Fruit fly (Drosophila melanogaster) whole organism, larva: ENCODE results near the gene Osi12.

Experiments used
- noc ChIP-seq: fragments of 200-800 bp; sonication (Bioruptor generic); optimal IDR thresholded peaks from 3 replicates; lab custom pipeline; 2019; ENCODE audit warnings: missing biosample characterization, mild to moderate bottlenecking, missing genetic modification characterization, moderate library complexity

The Osi12 gene

DNA sequence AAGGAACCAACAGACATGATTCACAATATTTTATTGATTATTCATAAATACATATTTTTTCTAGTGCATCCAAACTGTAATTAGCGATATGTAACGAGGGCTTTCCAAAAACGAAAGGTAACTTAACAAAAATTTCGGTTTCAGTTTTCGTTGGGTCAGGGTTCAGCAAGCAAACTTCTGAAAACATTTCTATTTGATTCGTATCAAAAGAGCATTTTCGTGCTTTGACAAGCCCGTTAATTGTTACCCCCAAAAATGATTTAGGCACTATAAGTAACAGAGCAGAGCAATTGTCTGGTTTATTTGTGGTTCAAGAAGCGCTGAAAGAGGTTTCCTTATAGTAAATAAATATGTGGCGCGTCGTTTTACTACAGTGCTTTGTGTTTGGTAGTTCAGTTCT is 12.4 kb upstream of the Osi12 start, which contains the start of gene Osi10b:
Osi10b (plus strand) TSS at position 301 of the 400 bp plus-strand sequence.
- TF ChIP-seq noc (tag; lab: Kevin White, UChicago): no peak

- no peak for TF ChIP-seq noc (tag; lab: Kevin White, UChicago)
Measured at dm6 chr3R:6268657-6269056, 9.7 kb upstream of the Osi12 start, which contains the start of gene Osi11. Gene Osi11 (minus strand): TSS chr3R:6268757.

DNA sequence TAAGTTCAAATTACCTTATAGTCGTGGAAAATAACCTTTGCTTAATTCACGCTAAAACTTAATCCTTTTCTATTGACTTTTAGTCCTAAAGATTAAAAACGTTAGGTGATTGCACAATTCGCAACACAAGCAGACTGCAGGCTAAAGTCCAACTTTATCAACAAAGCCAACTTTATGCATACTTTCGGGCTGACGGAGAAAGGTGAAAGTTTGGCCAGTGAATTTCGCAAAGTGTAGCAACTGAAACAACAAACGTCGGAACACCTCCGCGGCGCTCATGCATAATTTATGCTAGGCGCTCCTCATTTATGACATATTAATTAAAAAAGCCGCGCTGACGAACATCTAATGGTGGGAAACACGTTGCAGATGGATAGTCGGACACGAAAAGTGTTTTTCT is 8.3 kb upstream of the Osi12 start:
- no peak for TF ChIP-seq noc (tag; lab: Kevin White, UChicago)

DNA sequence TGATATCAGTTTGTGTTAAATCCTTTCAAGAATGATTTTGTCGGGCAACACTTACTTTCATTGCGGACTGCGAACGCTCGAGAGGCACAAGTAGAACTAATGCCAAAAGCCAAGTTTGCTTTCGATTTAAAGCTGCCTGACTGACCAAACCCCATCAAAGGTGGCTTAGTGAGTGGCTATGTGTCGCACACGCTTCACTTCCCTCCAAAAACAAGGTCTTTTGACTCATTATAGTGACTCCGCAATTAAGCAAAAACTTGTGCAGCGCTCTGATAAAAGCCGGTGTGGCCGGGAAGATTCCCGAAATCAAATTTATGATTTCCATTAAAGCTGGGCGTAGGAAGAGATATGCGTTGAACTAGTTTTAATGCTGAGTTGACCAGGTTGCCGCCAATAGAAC is 6.8 kb downstream of the Osi12 start, which contains the start of gene CG15597:
CG15597 (minus strand) TSS at position 101 of the 400 bp plus-strand sequence.
- TF ChIP-seq noc (tag; lab: Kevin White, UChicago): no peak

DNA sequence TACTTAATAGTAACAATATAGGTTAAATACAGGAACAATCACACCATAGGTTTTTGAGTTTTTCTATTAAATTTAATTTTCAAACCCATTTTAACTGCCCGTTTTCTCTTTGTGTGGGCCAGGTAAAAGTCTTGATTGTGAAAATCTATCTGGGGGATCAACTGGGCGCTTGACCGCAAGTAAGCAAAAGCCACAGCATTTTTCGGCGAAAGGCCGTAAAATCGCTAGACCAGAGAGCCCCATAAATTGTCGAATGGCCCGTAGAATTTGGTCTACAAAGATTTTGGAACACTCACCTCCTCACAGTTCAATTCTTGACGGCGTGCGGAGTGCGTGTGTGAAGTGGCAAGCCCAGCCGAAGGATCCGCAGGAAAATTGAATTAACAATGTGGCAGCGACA is 9.1 kb downstream of the Osi12 start, which contains the start of gene CG15594:
CG15594 (plus strand) TSS at position 301 of the 400 bp plus-strand sequence.
- no peak for TF ChIP-seq noc (tag; lab: Kevin White, UChicago)

dm6 chr3R:6290289-6290688 is 12.0 kb downstream of the Osi12 start:
- no peak for TF ChIP-seq noc (tag; lab: Kevin White, UChicago)

DNA sequence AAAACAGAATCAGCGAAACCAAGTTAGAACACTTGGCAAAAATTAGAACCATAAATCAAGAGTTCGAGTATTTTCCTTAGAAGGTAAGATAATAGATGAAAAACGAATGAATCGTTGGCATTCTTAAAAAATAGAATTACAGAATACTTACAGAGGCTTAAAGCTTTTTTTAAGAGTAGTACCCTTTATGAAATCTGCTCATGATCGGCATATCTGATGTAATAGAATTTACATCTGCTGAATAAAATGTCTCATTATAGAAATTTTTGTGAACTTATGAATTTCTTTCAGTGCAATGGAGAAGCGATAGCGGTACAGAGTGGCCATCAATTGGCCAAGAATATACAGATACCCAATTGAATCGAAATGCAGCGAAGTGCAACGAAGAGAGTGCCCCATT is 13.1 kb downstream of the Osi12 start, which contains the start of gene Osi13:
Osi13 (plus strand) TSS at position 301 of the 400 bp plus-strand sequence.
- TF ChIP-seq noc (tag; lab: Kevin White, UChicago): no peak

- no peak for TF ChIP-seq noc (tag; lab: Kevin White, UChicago)
Measured at dm6 chr3R:6294046-6294445, 15.7 kb downstream of the Osi12 start.

dm6 chr3R:6297164-6297563 is 18.8 kb downstream of the Osi12 start:
- TF ChIP-seq noc (tag; lab: Kevin White, UChicago): no peak

- TF ChIP-seq noc (tag; lab: Kevin White, UChicago): no peak
Measured at dm6 chr3R:6298828-6299227, 20.5 kb downstream of the Osi12 start, which contains the start of gene Osi14. Gene Osi14 (plus strand): TSS chr3R:6299128.

DNA sequence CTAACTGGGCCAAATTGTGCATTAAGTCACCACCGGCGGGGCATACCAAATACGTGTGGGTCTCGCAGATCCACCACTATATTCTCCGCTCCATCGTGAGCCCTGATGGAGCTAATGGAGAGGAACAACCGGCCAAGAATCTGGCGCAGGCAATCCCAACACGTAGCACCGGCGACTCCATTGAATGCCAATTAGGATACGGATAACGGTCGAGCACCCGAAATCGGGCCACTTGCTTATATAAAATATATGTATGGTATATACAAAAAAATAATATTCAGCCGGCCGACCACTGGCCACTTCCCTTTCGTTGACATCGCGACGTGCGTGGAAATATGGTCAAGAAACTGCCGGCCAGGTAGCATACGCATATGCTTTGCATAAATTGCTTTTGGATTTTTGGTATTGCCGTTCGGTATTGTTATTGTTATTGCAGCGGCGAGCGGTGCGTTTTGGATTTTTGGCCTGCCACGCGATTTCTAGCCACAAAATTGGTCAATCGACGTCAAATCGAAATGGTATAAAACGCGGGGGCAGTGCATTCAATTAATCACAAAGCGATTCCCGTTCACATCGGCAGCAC is 23.0 kb downstream of the Osi12 start, which contains the start of gene Osi15:
Osi15 (plus strand) TSS at position 548 of the 583 bp plus-strand sequence.
- no peak for TF ChIP-seq noc (tag; lab: Kevin White, UChicago)

DNA sequence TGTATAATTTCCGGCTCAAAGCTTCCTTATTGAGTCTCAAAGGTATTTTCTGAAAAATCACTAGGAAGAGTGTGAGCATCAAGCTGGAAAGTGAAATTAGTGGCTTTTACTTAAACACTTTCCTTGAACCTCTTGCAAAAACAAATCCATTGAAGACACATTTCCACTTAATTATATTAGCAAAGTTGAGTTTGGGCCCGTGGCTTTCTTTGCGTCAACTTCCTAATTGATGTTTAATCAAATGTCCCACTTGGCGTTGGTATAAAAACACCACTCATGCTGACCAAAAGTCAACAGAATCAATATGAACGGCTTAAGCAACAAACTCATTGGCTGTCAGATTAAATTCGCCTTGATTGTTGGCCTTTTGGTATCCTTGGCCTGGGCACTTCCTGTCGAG is 25.4 kb downstream of the Osi12 start, which contains the start of gene CG46396:
CG46396 (plus strand) TSS at position 301 of the 400 bp plus-strand sequence.
- TF ChIP-seq noc (tag; lab: Kevin White, UChicago): no peak

- TF ChIP-seq noc (tag; lab: Kevin White, UChicago): no peak
Measured at dm6 chr3R:6304947-6305346, 26.6 kb downstream of the Osi12 start, which contains the start of gene Osi16. Gene Osi16 (plus strand): TSS chr3R:6305247.

- TF ChIP-seq noc (tag; lab: Kevin White, UChicago): no peak
Measured at dm6 chr3R:6306584-6306983, 28.3 kb downstream of the Osi12 start, which contains the start of gene CG46026. Gene CG46026 (plus strand): TSS chr3R:6306884.

dm6 chr3R:6309676-6310075 is 31.3 kb downstream of the Osi12 start, which contains the start of gene CG31560:
Gene CG31560 (plus strand): TSS chr3R:6309976.
- TF ChIP-seq noc (tag; lab: Kevin White, UChicago): no peak

- TF ChIP-seq noc (tag; lab: Kevin White, UChicago): no peak
Measured at dm6 chr3R:6311641-6312259, 33.4 kb downstream of the Osi12 start, which contains the start of gene Osi17. Gene Osi17 (plus strand): TSS chr3R:6311772.
